Fruit fly (Drosophila melanogaster) whole organism: ENCODE data around the gene Alg2.

Experiments used
- CG8478 ChIP-seq: fragments of >200 bp; optimal IDR thresholded peaks from 2 replicates; lab custom pipeline; 2018; ENCODE audit warnings: inconsistent platforms
- Dll ChIP-seq: fragments of >200 bp; optimal IDR thresholded peaks from 2 replicates; lab custom pipeline; 2017
- pan ChIP-seq: fragments of >200 bp; optimal IDR thresholded peaks from 2 replicates; lab custom pipeline; 2017
- psq ChIP-seq: fragments of >200 bp; optimal IDR thresholded peaks from 2 replicates; lab custom pipeline; 2017
- usp ChIP-seq: fragments of >200 bp; optimal IDR thresholded peaks from 2 replicates; lab custom pipeline; 2017; ENCODE audit warnings: missing biosample characterization, missing genetic modification characterization, mixed read lengths

dm6 chr3L:3134064-3134545 is 9.5 kb upstream of the Alg2 start:
- no peak for TF ChIP-seq CG8478 (lab: Kevin White, UChicago)
- no peak for TF ChIP-seq pan (lab: Kevin White, UChicago)
- no peak for TF ChIP-seq psq (lab: Kevin White, UChicago)
- TF ChIP-seq usp (GFP tag; lab: Kevin White, UChicago), result no peak
- TF ChIP-seq Dll (lab: Kevin White, UChicago), result no peak
